Worm (Caenorhabditis elegans) whole organism, L1 larva: Measurements from ENCODE around the gene ddx-15.

Experiments
- egl-27 ChIP-seq, 2 experiments: fragments of 150-350 bp in 1 of 2; sonication (generic microtip); optimal IDR thresholded peaks; 3 replicates each; lab custom pipeline; 2017 to 2018; ENCODE audit warnings: missing biosample characterization in 2 of 2, missing genetic modification characterization in 2 of 2, missing genetic modification reagents in 2 of 2
- snpc-4 ChIP-seq: fragments of 150-350 bp; optimal IDR thresholded peaks from 2 replicates; lab custom pipeline; 2014; ENCODE audit warnings: missing biosample characterization, missing genetic modification characterization
- sox-4 ChIP-seq: sonication (generic microtip); optimal IDR thresholded peaks from 2 replicates; lab custom pipeline; 2016; ENCODE audit warnings: missing genetic modification characterization, missing compliant biosample characterization
- ztf-11 ChIP-seq, 2 experiments: sonication (generic microtip); optimal IDR thresholded peaks; 2 replicates each; lab custom pipeline; 2016 to 2017; ENCODE audit warnings: missing genetic modification characterization in 2 of 2, missing biosample characterization in 1 of 2, missing compliant biosample characterization in 1 of 2

- TF ChIP-seq egl-27 (tag; optimal IDR thresholded peaks at IDR 0.05; lab: Kevin White, UChicago) = no peak
- TF ChIP-seq ztf-11 (tag; optimal IDR thresholded peaks at IDR 0.05; lab: Kevin White, UChicago) = peak in 1 of 2 experiments; percentile 69
- no peak for TF ChIP-seq sox-4
- TF ChIP-seq snpc-4 (tag; lab: Kevin White, UChicago) = peak; percentile 64
Measured at ce11 chrIII:5603439-5603986, 12.0 kb upstream of the ddx-15 start, which contains the start of gene madf-11.
